Fruit fly (Drosophila melanogaster): ENCODE results near the gene CG15369.

DNA sequence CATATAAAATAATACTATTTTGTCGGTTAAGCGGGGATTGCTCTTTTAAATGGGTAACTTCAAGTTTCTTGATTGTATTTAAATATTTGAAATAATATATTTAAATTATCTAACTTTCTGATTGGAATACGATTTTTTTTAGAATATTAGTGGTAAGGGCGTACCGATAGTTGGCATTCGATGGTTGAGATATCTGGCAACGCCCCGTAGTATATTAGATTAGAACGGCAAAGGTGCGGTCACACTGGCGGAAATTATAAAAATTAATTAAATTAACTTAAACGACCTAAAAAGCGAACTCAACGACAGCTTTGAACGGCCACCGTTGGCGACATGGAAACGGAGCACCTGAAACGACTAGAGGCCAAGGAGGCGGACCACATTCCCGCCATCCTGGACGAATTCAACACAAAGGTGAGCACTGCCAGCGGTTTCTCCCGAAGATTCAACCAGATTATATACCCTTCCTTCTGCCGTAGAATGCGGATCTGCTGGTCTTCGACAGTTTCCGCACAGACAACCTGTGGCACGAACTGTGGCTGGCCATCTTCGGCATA, 39.4 kb downstream of the CG15369 start, which contains the start of gene ric8a:
- TF ChIP-seq ttk (optimal IDR thresholded peaks at IDR 0.05) (no peak), Myc (optimal IDR thresholded peaks at IDR 0.05) (no peak), insv (optimal IDR thresholded peaks at IDR 0.05) (no peak), Sin3A (optimal IDR thresholded peaks at IDR 0.05) (no peak)

Measured in Kc167 (cell line).